Fruit fly (Drosophila melanogaster) whole organism, prepupa: ENCODE results near the gene Mnat9.

ENCODE experiments used
- Blimp-1 ChIP-seq: fragments of 200-800 bp; sonication (Bioruptor generic); optimal IDR thresholded peaks from 3 replicates; lab custom pipeline; 2017; ENCODE audit warnings: missing biosample characterization, missing genetic modification characterization, mild to moderate bottlenecking, moderate library complexity, missing genetic modification reagents
- CG10631 ChIP-seq: fragments of 200-800 bp; sonication (Bioruptor generic); optimal IDR thresholded peaks from 2 replicates; lab custom pipeline; 2016; ENCODE audit warnings: missing biosample characterization, missing genetic modification characterization
- CG11294 ChIP-seq: fragments of 200-800 bp; sonication (Bioruptor generic); IDR thresholded peaks from 2 replicates; pipeline ENCODE4 v1.3.6; 2022; ENCODE audit warnings: missing biosample characterization, missing genetic modification characterization
- CG11762 ChIP-seq: fragments of 200-800 bp; sonication (Bioruptor generic); optimal IDR thresholded peaks from 3 replicates; lab custom pipeline; 2016; ENCODE audit warnings: missing biosample characterization, missing genetic modification characterization; ENCODE audit not compliant: insufficient read depth
- CG1621 ChIP-seq: fragments of 200-800 bp; sonication (Bioruptor generic); optimal IDR thresholded peaks from 3 replicates; lab custom pipeline; 2018; ENCODE audit warnings: missing biosample characterization, mild to moderate bottlenecking, missing genetic modification characterization
- CG31627 ChIP-seq: fragments of 200-800 bp; sonication (Bioruptor generic); optimal IDR thresholded peaks from 3 replicates; lab custom pipeline; 2016; ENCODE audit warnings: missing biosample characterization, missing genetic modification characterization
- CG32006 ChIP-seq: fragments of 200-800 bp; sonication (Bioruptor generic); optimal IDR thresholded peaks from 3 replicates; lab custom pipeline; 2017; ENCODE audit warnings: missing biosample characterization, mild to moderate bottlenecking, missing genetic modification characterization
- CG34406 ChIP-seq: fragments of 200-800 bp; sonication (Bioruptor generic); optimal IDR thresholded peaks from 3 replicates; lab custom pipeline; 2016; ENCODE audit warnings: missing biosample characterization, missing genetic modification characterization
- CG3919 ChIP-seq: fragments of 200-800 bp; sonication (Bioruptor generic); optimal IDR thresholded peaks from 3 replicates; lab custom pipeline; 2016; ENCODE audit warnings: missing biosample characterization, missing genetic modification characterization
- CG4318 ChIP-seq: fragments of 200-800 bp; sonication (Bioruptor generic); optimal IDR thresholded peaks from 3 replicates; lab custom pipeline; 2017; ENCODE audit warnings: missing biosample characterization, mild to moderate bottlenecking, missing genetic modification characterization
- CG6163 ChIP-seq: fragments of 200-800 bp; sonication (Bioruptor generic); IDR thresholded peaks from 3 replicates; pipeline ENCODE4 v1.3.6; 2022; ENCODE audit warnings: missing biosample characterization, missing genetic modification characterization
- CG6792 ChIP-seq: fragments of 200-800 bp; sonication (Bioruptor generic); optimal IDR thresholded peaks from 3 replicates; lab custom pipeline; 2016; ENCODE audit warnings: missing biosample characterization, missing genetic modification characterization
- CG6854 ChIP-seq: fragments of 200-800 bp; sonication (Bioruptor generic); optimal IDR thresholded peaks from 2 replicates; lab custom pipeline; 2017; ENCODE audit warnings: missing biosample characterization, mild to moderate bottlenecking, missing genetic modification characterization
- CG7368 ChIP-seq: fragments of 200-800 bp; sonication (Bioruptor generic); optimal IDR thresholded peaks from 3 replicates; lab custom pipeline; 2016; ENCODE audit warnings: missing biosample characterization, missing genetic modification characterization
- CG8319 ChIP-seq: fragments of 200-800 bp; sonication (Bioruptor generic); optimal IDR thresholded peaks from 3 replicates; lab custom pipeline; 2016; ENCODE audit warnings: missing biosample characterization, missing genetic modification characterization
- CG8632 ChIP-seq: fragments of 200-800 bp; sonication (Bioruptor generic); optimal IDR thresholded peaks from 3 replicates; lab custom pipeline; 2016; ENCODE audit warnings: missing biosample characterization, missing genetic modification characterization
- Eip78C ChIP-seq: fragments of 200-800 bp; sonication (Bioruptor generic); peaks from one replicate; lab custom pipeline; 2016; ENCODE audit warnings: missing biosample characterization, missing genetic modification characterization
- Eip93F ChIP-seq: fragments of 200-800 bp; sonication (Bioruptor generic); optimal IDR thresholded peaks from 2 replicates; lab custom pipeline; 2016; ENCODE audit warnings: missing biosample characterization, mild to moderate bottlenecking, missing genetic modification characterization
- Ets21C ChIP-seq: fragments of 200-800 bp; sonication (Bioruptor generic); optimal IDR thresholded peaks from 3 replicates; lab custom pipeline; 2016; ENCODE audit warnings: missing biosample characterization, missing genetic modification characterization
- Ets96B ChIP-seq: fragments of 200-800 bp; optimal IDR thresholded peaks from 2 replicates; lab custom pipeline; 2019; ENCODE audit warnings: missing biosample characterization, mild to moderate bottlenecking, missing genetic modification characterization, moderate library complexity
- Gug ChIP-seq: fragments of 200-800 bp; sonication (Bioruptor generic); IDR thresholded peaks from 2 replicates; pipeline ENCODE4 v1.3.6; 2022; ENCODE audit warnings: missing biosample characterization, missing genetic modification characterization
- Hr39 ChIP-seq: fragments of 200-800 bp; sonication (Bioruptor generic); optimal IDR thresholded peaks from 2 replicates; lab custom pipeline; 2016; ENCODE audit warnings: missing biosample characterization, missing genetic modification characterization
- Hr4 ChIP-seq: fragments of 200-800 bp; sonication (Bioruptor generic); optimal IDR thresholded peaks from 3 replicates; lab custom pipeline; 2016; ENCODE audit warnings: missing biosample characterization, missing genetic modification characterization
- Lpt ChIP-seq: fragments of 200-800 bp; sonication (Bioruptor generic); optimal IDR thresholded peaks from 3 replicates; lab custom pipeline; 2016; ENCODE audit warnings: missing biosample characterization, missing genetic modification characterization
- OdsH ChIP-seq: fragments of 200-800 bp; sonication (Bioruptor generic); optimal IDR thresholded peaks from 3 replicates; lab custom pipeline; 2016; ENCODE audit warnings: missing biosample characterization, missing genetic modification characterization
- Smox ChIP-seq: fragments of 200-800 bp; sonication (Bioruptor generic); optimal IDR thresholded peaks from 3 replicates; lab custom pipeline; 2016; ENCODE audit warnings: missing biosample characterization, missing genetic modification characterization
- Sox102F ChIP-seq: fragments of 200-800 bp; sonication (Bioruptor generic); optimal IDR thresholded peaks from 2 replicates; lab custom pipeline; 2016; ENCODE audit warnings: missing biosample characterization, mild to moderate bottlenecking, missing genetic modification characterization
- Sox15 ChIP-seq: fragments of 200-800 bp; sonication (Bioruptor generic); optimal IDR thresholded peaks from 3 replicates; lab custom pipeline; 2016; ENCODE audit warnings: missing biosample characterization, missing genetic modification characterization
- achi ChIP-seq: fragments of 200-800 bp; sonication (Bioruptor generic); optimal IDR thresholded peaks from 3 replicates; lab custom pipeline; 2016; ENCODE audit warnings: missing biosample characterization, missing genetic modification characterization
- dac ChIP-seq: fragments of 200-800 bp; sonication (Bioruptor generic); optimal IDR thresholded peaks from 2 replicates; lab custom pipeline; 2017; ENCODE audit warnings: missing biosample characterization, mild to moderate bottlenecking, missing genetic modification characterization
- dsx ChIP-seq: fragments of 200-800 bp; optimal IDR thresholded peaks from 3 replicates; lab custom pipeline; 2019; ENCODE audit warnings: missing biosample characterization, mild to moderate bottlenecking, missing genetic modification characterization, moderate library complexity; ENCODE audit not compliant: poor library complexity, severe bottlenecking
- eg ChIP-seq: fragments of 200-800 bp; sonication (Bioruptor generic); IDR thresholded peaks from 3 replicates; pipeline ENCODE4 v1.3.6; 2022; ENCODE audit warnings: missing biosample characterization, missing genetic modification characterization
- esn ChIP-seq: fragments of 200-800 bp; sonication (Bioruptor generic); optimal IDR thresholded peaks from 2 replicates; lab custom pipeline; 2016; ENCODE audit warnings: missing biosample characterization, mild to moderate bottlenecking, missing genetic modification characterization, moderate library complexity
- fd59A ChIP-seq: fragments of 200-800 bp; sonication (Bioruptor generic); optimal IDR thresholded peaks from 2 replicates; lab custom pipeline; 2017; ENCODE audit warnings: missing biosample characterization, mild to moderate bottlenecking, missing genetic modification characterization, missing genetic modification reagents
- fkh ChIP-seq: fragments of 200-800 bp; sonication (Bioruptor generic); optimal IDR thresholded peaks from 3 replicates; lab custom pipeline; 2017; ENCODE audit warnings: missing biosample characterization, mild to moderate bottlenecking, missing genetic modification characterization, moderate library complexity
- lz ChIP-seq: fragments of 200-800 bp; sonication (Bioruptor generic); optimal IDR thresholded peaks from 3 replicates; lab custom pipeline; 2016; ENCODE audit warnings: missing biosample characterization, missing genetic modification characterization
- pdm3 ChIP-seq: fragments of 200-800 bp; sonication (Bioruptor generic); optimal IDR thresholded peaks from 3 replicates; lab custom pipeline; 2016; ENCODE audit warnings: missing biosample characterization, missing genetic modification characterization
- salr ChIP-seq, 2 experiments: fragments of 200-800 bp; sonication (Bioruptor generic); optimal IDR thresholded peaks; 3 replicates each; lab custom pipeline; 2016 to 2018; ENCODE audit warnings: missing biosample characterization in 2 of 2, missing genetic modification characterization in 2 of 2, mild to moderate bottlenecking in 1 of 2
- spab ChIP-seq: fragments of 200-800 bp; sonication (Bioruptor generic); optimal IDR thresholded peaks from 2 replicates; lab custom pipeline; 2017; ENCODE audit warnings: missing biosample characterization, mild to moderate bottlenecking, missing genetic modification characterization, missing genetic modification reagents
- ss ChIP-seq, 2 experiments: fragments of 200-800 bp; sonication (Bioruptor generic); optimal IDR thresholded peaks; 2 replicates in 1 of 2; 3 replicates in 1 of 2; lab custom pipeline; 2017 to 2018; ENCODE audit warnings: mild to moderate bottlenecking in 2 of 2, missing biosample characterization in 2 of 2, missing genetic modification characterization in 2 of 2, moderate library complexity in 1 of 2
- svp ChIP-seq: fragments of 200-800 bp; sonication (Bioruptor generic); peaks from one replicate; lab custom pipeline; 2016; ENCODE audit warnings: missing biosample characterization, missing genetic modification characterization
- topi ChIP-seq: fragments of 200-800 bp; sonication (Bioruptor generic); optimal IDR thresholded peaks from 3 replicates; lab custom pipeline; 2016; ENCODE audit warnings: missing biosample characterization, missing genetic modification characterization
- vri ChIP-seq: fragments of 200-800 bp; sonication (Bioruptor generic); optimal IDR thresholded peaks from 3 replicates; lab custom pipeline; 2016; ENCODE audit warnings: missing biosample characterization, mild to moderate bottlenecking, missing genetic modification characterization

Mnat9 gene

DNA sequence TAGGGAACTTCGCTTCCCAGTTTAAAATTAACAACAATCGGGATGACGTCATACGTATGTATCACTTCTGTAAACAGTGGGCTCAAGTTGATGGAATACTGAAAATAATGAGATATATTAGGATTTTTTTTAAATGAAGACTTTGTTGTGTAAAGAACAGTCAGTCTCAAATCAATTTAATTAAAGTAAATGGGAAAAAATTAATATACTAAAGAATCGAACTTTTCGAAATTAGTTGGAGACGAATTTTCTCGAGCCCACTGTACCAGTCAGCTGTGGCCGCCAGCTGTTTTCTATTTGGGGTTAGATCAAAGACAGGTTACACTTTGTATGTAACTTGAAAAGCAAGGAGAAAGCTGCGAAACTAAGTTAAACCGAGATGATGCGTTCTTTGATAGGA lies 27.6 kb downstream of the Mnat9 start, which contains the start of gene CG1635 (continued):
- TF ChIP-seq Hr4 (peak; percentile 100), ss (GFP tag; optimal IDR thresholded peaks at IDR 0.05; lab: Kevin White, UChicago) (peak in 1 of 2 experiments; percentile 93), spab (GFP tag; lab: Kevin White, UChicago) (peak; percentile 94), CG8319 (GFP tag; lab: Kevin White, UChicago) (peak; percentile 97), dsx (peak; percentile 87), svp (GFP tag; lab: Kevin White, UChicago) (peak; percentile 100), Blimp-1 (peak; percentile 92), Eip93F (GFP tag; lab: Kevin White, UChicago) (peak; percentile 72), fd59A (GFP tag; lab: Kevin White, UChicago) (peak; percentile 91), CG32006 (peak; percentile 99), CG11294 (GFP tag; lab: Robert Waterston, UW) (peak; percentile 99), CG6792 (GFP tag; lab: Kevin White, UChicago) (peak; percentile 97), Lpt (GFP tag; lab: Kevin White, UChicago) (peak; percentile 99), Smox (GFP tag; lab: Kevin White, UChicago) (peak; percentile 97), topi (peak; percentile 98), CG4318 (GFP tag; lab: Kevin White, UChicago) (no peak), CG31627 (peak; percentile 97), achi (peak; percentile 99), CG1621 (peak; percentile 96), Ets96B (tag; lab: Kevin White, UChicago) (peak; percentile 97), CG6163 (GFP tag; lab: Robert Waterston, UW) (peak; percentile 99), CG10631 (GFP tag; lab: Kevin White, UChicago) (peak; percentile 98), salr (GFP tag; optimal IDR thresholded peaks at IDR 0.05; lab: Kevin White, UChicago) (peak; percentile 91 to 98), dac (GFP tag; lab: Kevin White, UChicago) (peak; percentile 98), CG8632 (GFP tag; lab: Kevin White, UChicago) (peak; percentile 99), Hr39 (GFP tag; lab: Kevin White, UChicago) (peak; percentile 98), Sox102F (peak; percentile 99), CG7368 (peak; percentile 97), Ets21C (GFP tag; lab: Kevin White, UChicago) (peak; percentile 97), Sox15 (GFP tag; lab: Kevin White, UChicago) (peak; percentile 91), CG3919 (peak; percentile 98), vri (GFP tag; lab: Kevin White, UChicago) (peak; percentile 98)

DNA sequence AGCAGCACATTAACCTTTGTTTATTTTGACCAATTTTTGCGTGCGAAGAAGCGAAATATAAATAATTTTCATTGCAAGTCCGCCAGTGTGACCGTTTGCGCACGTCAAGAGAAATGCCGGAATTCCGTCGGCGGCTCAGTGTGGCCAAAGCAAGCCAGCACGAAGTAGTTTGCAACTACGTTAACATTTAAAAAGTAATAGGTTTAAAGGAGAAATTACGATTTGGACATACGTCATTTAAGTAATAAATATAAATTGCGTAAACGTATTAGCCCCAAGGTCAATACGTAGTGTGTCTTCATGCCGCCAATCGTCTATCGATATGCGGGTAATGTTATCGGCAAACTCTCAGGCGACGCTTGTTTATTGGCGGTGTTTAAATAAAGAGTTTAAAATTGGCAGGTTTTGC lies 35.4 kb downstream of the Mnat9 start, which contains the start of the genes pygo and rod:
TSS of gene pygo (minus strand) at position 114 of the 409 bp plus-strand sequence.
TSS of gene rod (plus strand) at position 366 of the 409 bp plus-strand sequence.
- TF ChIP-seq lz (GFP tag; lab: Kevin White, UChicago) = no peak
- TF ChIP-seq CG11294 (GFP tag; lab: Robert Waterston, UW) = no peak
- no peak for TF ChIP-seq eg (GFP tag; lab: Robert Waterston, UW)
- peak; percentile 7 for TF ChIP-seq fkh (GFP tag; lab: Kevin White, UChicago)
- peak; percentile 20 for TF ChIP-seq esn (GFP tag; lab: Kevin White, UChicago)
- no peak for TF ChIP-seq CG6854 (GFP tag; lab: Kevin White, UChicago)
- no peak for TF ChIP-seq Hr4
- TF ChIP-seq Eip78C = peak; percentile 78
- peak; percentile 40 for TF ChIP-seq CG1621

DNA sequence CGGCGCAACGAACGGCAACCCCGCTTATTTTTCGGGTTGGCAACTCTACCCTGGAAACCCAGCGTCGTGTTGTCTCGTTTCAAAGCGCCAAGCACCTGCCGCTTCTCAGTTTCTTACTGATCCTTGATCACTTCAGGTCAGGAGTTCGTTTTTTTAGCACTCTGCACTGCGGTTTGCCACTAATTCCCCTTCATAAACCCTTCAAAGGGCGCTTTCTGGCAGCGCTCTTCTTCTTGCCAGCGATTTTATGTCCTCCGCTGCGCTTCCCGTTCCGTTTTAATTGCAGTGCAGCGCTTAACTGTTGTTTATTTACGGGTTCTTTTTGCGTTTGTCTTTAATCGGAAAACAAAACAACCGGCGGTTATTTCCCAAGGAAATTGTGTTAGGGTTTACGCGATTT lies 35.9 kb downstream of the Mnat9 start:
- no peak for TF ChIP-seq Ets96B (tag; lab: Kevin White, UChicago)
- no peak for TF ChIP-seq CG7368
- TF ChIP-seq OdsH (GFP tag; lab: Kevin White, UChicago) = no peak
- no peak for TF ChIP-seq Blimp-1
- no peak for TF ChIP-seq CG11762 (GFP tag; lab: Kevin White, UChicago)
- TF ChIP-seq Smox (GFP tag; lab: Kevin White, UChicago) = no peak
- TF ChIP-seq CG8632 (GFP tag; lab: Kevin White, UChicago) = no peak
- TF ChIP-seq CG34406 (GFP tag; lab: Kevin White, UChicago) = no peak
- TF ChIP-seq Gug (GFP tag; lab: Robert Waterston, UW) = no peak
- no peak for TF ChIP-seq CG3919
- TF ChIP-seq Sox15 (GFP tag; lab: Kevin White, UChicago) = no peak
- no peak for TF ChIP-seq CG32006
- TF ChIP-seq dsx = no peak
- no peak for TF ChIP-seq pdm3 (GFP tag; lab: Kevin White, UChicago)
